Fruit fly (Drosophila melanogaster) whole organism, embryonic: ENCODE results near the gene S6KL.

Experiments used
- CG3838 ChIP-seq: fragments of 200-800 bp; sonication (Bioruptor generic); optimal IDR thresholded peaks from 3 replicates; lab custom pipeline; 2016; ENCODE audit warnings: missing biosample characterization, missing genetic modification characterization
- NFAT ChIP-seq: fragments of 200-800 bp; sonication (Bioruptor generic); IDR thresholded peaks from 2 replicates; pipeline ENCODE4 v1.3.6; 2022; ENCODE audit warnings: missing biosample characterization, missing genetic modification characterization
- unpg ChIP-seq: fragments of 200-800 bp; sonication (Bioruptor generic); optimal IDR thresholded peaks from 3 replicates; lab custom pipeline; 2018; ENCODE audit warnings: missing biosample characterization, mild to moderate bottlenecking, missing genetic modification characterization, moderate library complexity

- TF ChIP-seq NFAT (GFP tag; lab: Robert Waterston, UW) (peak; percentile 61; the same call in 1 of the 2 replicates), unpg (GFP tag; lab: Kevin White, UChicago) (peak; percentile 84), CG3838 (GFP tag; lab: Kevin White, UChicago) (peak; percentile 63)
Measured at dm6 chrX:18848338-18849021, 60.2 kb downstream of the S6KL start, which contains the start of gene shop.
